Fruit fly (Drosophila melanogaster) whole organism, embryonic: ENCODE data around the gene CG4613.
A peak's percentile ranks its signal among the peaks of the same experiment; 100 is the strongest.

Source experiments
- BtbVII ChIP-seq: fragments of 200-800 bp; sonication (Bioruptor generic); optimal IDR thresholded peaks from 3 replicates; lab custom pipeline; 2017; ENCODE audit warnings: missing biosample characterization, mild to moderate bottlenecking, missing genetic modification characterization
- Bteb2 ChIP-seq: fragments of 200-800 bp; sonication (Bioruptor generic); optimal IDR thresholded peaks from 2 replicates; lab custom pipeline; 2016; ENCODE audit warnings: missing biosample characterization, missing genetic modification characterization
- CG10321 ChIP-seq: fragments of 200-800 bp; sonication (Bioruptor generic); IDR thresholded peaks from 2 replicates; pipeline ENCODE4 v1.3.6; 2022; ENCODE audit warnings: missing biosample characterization, missing genetic modification characterization
- CG10431 ChIP-seq: fragments of 200-800 bp; sonication (Bioruptor generic); optimal IDR thresholded peaks from 3 replicates; lab custom pipeline; 2018; ENCODE audit warnings: missing biosample characterization, mild to moderate bottlenecking, missing genetic modification characterization
- CG11723 ChIP-seq: fragments of 200-800 bp; sonication (Bioruptor generic); optimal IDR thresholded peaks from 2 replicates; lab custom pipeline; 2017; ENCODE audit warnings: missing biosample characterization, mild to moderate bottlenecking, missing genetic modification characterization
- CG12155 ChIP-seq: fragments of 200-800 bp; sonication (Bioruptor generic); optimal IDR thresholded peaks from 3 replicates; lab custom pipeline; 2016; ENCODE audit warnings: missing biosample characterization, missing genetic modification characterization
- CG1233 ChIP-seq: fragments of 200-800 bp; sonication (Bioruptor generic); optimal IDR thresholded peaks from 4 replicates; lab custom pipeline; 2018; ENCODE audit warnings: missing biosample characterization, mild to moderate bottlenecking, missing genetic modification characterization
- CG13296 ChIP-seq: fragments of 200-800 bp; sonication (Bioruptor generic); optimal IDR thresholded peaks from 3 replicates; lab custom pipeline; 2018; ENCODE audit warnings: missing biosample characterization, mild to moderate bottlenecking, missing genetic modification characterization
- CG13894 ChIP-seq: fragments of 200-800 bp; sonication (Bioruptor generic); optimal IDR thresholded peaks from 3 replicates; lab custom pipeline; 2018; ENCODE audit warnings: missing biosample characterization, mild to moderate bottlenecking, missing genetic modification characterization, moderate library complexity
- CG15269 ChIP-seq: fragments of 200-800 bp; sonication (Bioruptor generic); optimal IDR thresholded peaks from 2 replicates; lab custom pipeline; 2018; ENCODE audit warnings: missing biosample characterization, mild to moderate bottlenecking, missing genetic modification characterization, moderate library complexity
- CG1529 ChIP-seq: fragments of 200-800 bp; sonication (Bioruptor generic); optimal IDR thresholded peaks from 3 replicates; lab custom pipeline; 2018; ENCODE audit warnings: missing biosample characterization, missing genetic modification characterization
- CG16863 ChIP-seq: fragments of 200-800 bp; sonication (Bioruptor generic); optimal IDR thresholded peaks from 3 replicates; lab custom pipeline; 2016; ENCODE audit warnings: missing biosample characterization, missing genetic modification characterization
- CG1792 ChIP-seq: fragments of 200-800 bp; sonication (Bioruptor generic); optimal IDR thresholded peaks from 2 replicates; lab custom pipeline; 2016; ENCODE audit warnings: missing biosample characterization, missing genetic modification characterization
- CG2199 ChIP-seq: fragments of 200-800 bp; sonication (Bioruptor generic); IDR thresholded peaks from 3 replicates; pipeline ENCODE4 v1.3.6; 2022; ENCODE audit warnings: missing biosample characterization, missing genetic modification characterization
- CG3838 ChIP-seq: fragments of 200-800 bp; sonication (Bioruptor generic); optimal IDR thresholded peaks from 3 replicates; lab custom pipeline; 2016; ENCODE audit warnings: missing biosample characterization, missing genetic modification characterization
- CG4730 ChIP-seq: fragments of 200-800 bp; sonication (Bioruptor generic); IDR thresholded peaks from 2 replicates; pipeline ENCODE4 v1.3.6; 2022; ENCODE audit warnings: missing biosample characterization, missing genetic modification characterization
- CG6854 ChIP-seq: fragments of 200-800 bp; sonication (Bioruptor generic); optimal IDR thresholded peaks from 3 replicates; lab custom pipeline; 2017; ENCODE audit warnings: missing biosample characterization, mild to moderate bottlenecking, missing genetic modification characterization
- Dp ChIP-seq: fragments of 200-800 bp; sonication (Bioruptor generic); optimal IDR thresholded peaks from 2 replicates; lab custom pipeline; 2018; ENCODE audit warnings: missing biosample characterization, mild to moderate bottlenecking, missing genetic modification characterization, moderate library complexity
- E2f2 ChIP-seq: fragments of 200-800 bp; sonication (Bioruptor generic); IDR thresholded peaks from 2 replicates; pipeline ENCODE4 v1.3.6; 2022; ENCODE audit warnings: missing biosample characterization, missing genetic modification characterization
- Hand ChIP-seq: fragments of 200-800 bp; sonication (Bioruptor generic); optimal IDR thresholded peaks from 2 replicates; lab custom pipeline; 2017; ENCODE audit warnings: mild to moderate bottlenecking, missing biosample characterization, missing genetic modification reagents, missing genetic modification characterization
- Lim3 ChIP-seq: fragments of 200-800 bp; sonication (Bioruptor generic); IDR thresholded peaks from 2 replicates; pipeline ENCODE4 v1.3.6; 2022; ENCODE audit warnings: missing biosample characterization, missing genetic modification characterization
- Lpt ChIP-seq: fragments of >200 bp; optimal IDR thresholded peaks from 2 replicates; lab custom pipeline; 2018; ENCODE audit warnings: missing biosample characterization, missing genetic modification characterization
- MBD-R2 ChIP-seq: fragments of 200-800 bp; sonication (Bioruptor generic); IDR thresholded peaks from 2 replicates; pipeline ENCODE4 v1.3.6; 2022; ENCODE audit warnings: missing biosample characterization, missing genetic modification characterization
- NC2α ChIP-seq: fragments of 200-800 bp; sonication (Bioruptor generic); optimal IDR thresholded peaks from 2 replicates; lab custom pipeline; 2016; ENCODE audit warnings: missing biosample characterization, missing genetic modification characterization
- NC2β ChIP-seq: fragments of 200-800 bp; sonication (Bioruptor generic); optimal IDR thresholded peaks from 2 replicates; lab custom pipeline; 2016; ENCODE audit warnings: missing biosample characterization, missing genetic modification characterization
- Taf1 ChIP-seq: fragments of 200-800 bp; sonication (Bioruptor generic); IDR thresholded peaks from 2 replicates; pipeline ENCODE4 v1.3.6; 2022; ENCODE audit warnings: missing biosample characterization, missing genetic modification characterization
- Usf ChIP-seq: fragments of 200-800 bp; sonication (Bioruptor generic); optimal IDR thresholded peaks from 2 replicates; lab custom pipeline; 2017; ENCODE audit warnings: missing genotype, missing biosample characterization, missing genetic modification characterization
- Xrp1 ChIP-seq: fragments of 200-800 bp; sonication (Bioruptor generic); IDR thresholded peaks from 2 replicates; pipeline ENCODE4 v1.3.6; 2022; ENCODE audit warnings: missing biosample characterization, missing genetic modification characterization
- YL-1 ChIP-seq: fragments of 200-800 bp; sonication (Bioruptor generic); optimal IDR thresholded peaks from 3 replicates; lab custom pipeline; 2017; ENCODE audit warnings: missing biosample characterization, mild to moderate bottlenecking, missing genetic modification characterization
- ato ChIP-seq: fragments of 200-800 bp; sonication (Bioruptor generic); IDR thresholded peaks from 2 replicates; pipeline ENCODE4 v1.3.6; 2022; ENCODE audit warnings: missing biosample characterization, missing genetic modification characterization; ENCODE audit not compliant: partially characterized antibody
- cg ChIP-seq: fragments of 200-800 bp; sonication (Bioruptor generic); optimal IDR thresholded peaks from 3 replicates; lab custom pipeline; 2019; ENCODE audit warnings: missing biosample characterization, mild to moderate bottlenecking, missing genetic modification characterization, moderate library complexity
- emc ChIP-seq: fragments of 200-800 bp; sonication (Bioruptor generic); optimal IDR thresholded peaks from 2 replicates; lab custom pipeline; 2016; ENCODE audit warnings: missing biosample characterization, missing genetic modification characterization
- fd102C ChIP-seq: fragments of 200-800 bp; sonication (Bioruptor generic); optimal IDR thresholded peaks from 2 replicates; lab custom pipeline; 2018; ENCODE audit warnings: missing biosample characterization, mild to moderate bottlenecking, missing genetic modification characterization, moderate library complexity
- fd3F ChIP-seq: fragments of 200-800 bp; sonication (Bioruptor generic); optimal IDR thresholded peaks from 2 replicates; lab custom pipeline; 2018; ENCODE audit warnings: missing biosample characterization, mild to moderate bottlenecking, missing genetic modification characterization, moderate library complexity
- gfzf ChIP-seq: fragments of 200-800 bp; sonication (Bioruptor generic); optimal IDR thresholded peaks from 2 replicates; lab custom pipeline; 2016; ENCODE audit warnings: missing biosample characterization, mild to moderate bottlenecking, missing genetic modification characterization, moderate library complexity
- gsb-n ChIP-seq: fragments of 200-800 bp; sonication (Bioruptor generic); optimal IDR thresholded peaks from 3 replicates; lab custom pipeline; 2018; ENCODE audit warnings: missing biosample characterization, mild to moderate bottlenecking, missing genetic modification characterization
- h ChIP-seq: fragments of >200 bp; optimal IDR thresholded peaks from 2 replicates; lab custom pipeline; 2017
- hkb ChIP-seq, 2 experiments: fragments of 200-800 bp in 1 of 2; fragments of >200 bp in 1 of 2; sonication (Bioruptor generic) in 1 of 2; IDR thresholded peaks in 1 of 2; optimal IDR thresholded peaks in 1 of 2; 2 replicates each; pipeline versions ENCODE4 v1.3.6 to Lab custom; 2017 to 2022; ENCODE audit warnings: missing biosample characterization in 1 of 2, missing genetic modification characterization in 1 of 2
- lab ChIP-seq: fragments of 200-800 bp; sonication (Bioruptor generic); optimal IDR thresholded peaks from 3 replicates; lab custom pipeline; 2017; ENCODE audit warnings: missing biosample characterization, missing genetic modification characterization, mild to moderate bottlenecking, moderate library complexity, missing genetic modification reagents
- mld ChIP-seq: fragments of 200-800 bp; sonication (Bioruptor generic); IDR thresholded peaks from 3 replicates; pipeline ENCODE4 v1.3.6; 2022; ENCODE audit warnings: missing biosample characterization, missing genetic modification characterization; ENCODE audit not compliant: partially characterized antibody
- nau ChIP-seq: fragments of 200-800 bp; sonication (Bioruptor generic); optimal IDR thresholded peaks from 3 replicates; lab custom pipeline; 2017; ENCODE audit warnings: missing biosample characterization, mild to moderate bottlenecking, missing genetic modification characterization, missing genetic modification reagents
- nerfin-1 ChIP-seq: fragments of 200-800 bp; sonication (Bioruptor generic); optimal IDR thresholded peaks from 3 replicates; lab custom pipeline; 2019; ENCODE audit warnings: missing biosample characterization, mild to moderate bottlenecking, missing genetic modification characterization, moderate library complexity
- nerfin-2 ChIP-seq: fragments of 200-800 bp; sonication (Bioruptor generic); IDR thresholded peaks from 2 replicates; pipeline ENCODE4 v1.3.6; 2022; ENCODE audit warnings: missing biosample characterization, missing genetic modification characterization; ENCODE audit not compliant: partially characterized antibody
- org-1 ChIP-seq: fragments of 200-800 bp; sonication (Bioruptor generic); optimal IDR thresholded peaks from 2 replicates; lab custom pipeline; 2017; ENCODE audit warnings: missing biosample characterization, missing genetic modification characterization
- otp ChIP-seq: fragments of 200-800 bp; sonication (Bioruptor generic); IDR thresholded peaks from 3 replicates; pipeline ENCODE4, ENCODE4 v1.3.6; 2022; ENCODE audit warnings: missing biosample characterization, missing genetic modification characterization
- psq ChIP-seq: fragments of 200-800 bp; sonication (Bioruptor generic); optimal IDR thresholded peaks from 2 replicates; lab custom pipeline; 2017; ENCODE audit warnings: missing biosample characterization, missing genetic modification characterization
- slou ChIP-seq: fragments of 200-800 bp; sonication (Bioruptor generic); optimal IDR thresholded peaks from 3 replicates; lab custom pipeline; 2016; ENCODE audit warnings: missing biosample characterization, missing genetic modification characterization
- sqz ChIP-seq: fragments of 200-800 bp; sonication (Bioruptor generic); optimal IDR thresholded peaks from 3 replicates; lab custom pipeline; 2018; ENCODE audit warnings: missing biosample characterization, mild to moderate bottlenecking, missing genetic modification characterization
- tgo ChIP-seq: fragments of 200-800 bp; sonication (Bioruptor generic); IDR thresholded peaks from 3 replicates; pipeline ENCODE4 v1.3.6; 2022; ENCODE audit warnings: missing biosample characterization, missing genetic modification characterization
- vvl ChIP-seq: fragments of 200-800 bp; sonication (Bioruptor generic); IDR thresholded peaks from 2 replicates; pipeline ENCODE4 v1.3.6; 2022; ENCODE audit warnings: missing biosample characterization, missing genetic modification characterization
- zen ChIP-seq: fragments of 200-800 bp; sonication (Bioruptor generic); optimal IDR thresholded peaks from 3 replicates; lab custom pipeline; 2018; ENCODE audit warnings: missing biosample characterization, mild to moderate bottlenecking, missing genetic modification characterization, moderate library complexity

Gene CG4613

DNA sequence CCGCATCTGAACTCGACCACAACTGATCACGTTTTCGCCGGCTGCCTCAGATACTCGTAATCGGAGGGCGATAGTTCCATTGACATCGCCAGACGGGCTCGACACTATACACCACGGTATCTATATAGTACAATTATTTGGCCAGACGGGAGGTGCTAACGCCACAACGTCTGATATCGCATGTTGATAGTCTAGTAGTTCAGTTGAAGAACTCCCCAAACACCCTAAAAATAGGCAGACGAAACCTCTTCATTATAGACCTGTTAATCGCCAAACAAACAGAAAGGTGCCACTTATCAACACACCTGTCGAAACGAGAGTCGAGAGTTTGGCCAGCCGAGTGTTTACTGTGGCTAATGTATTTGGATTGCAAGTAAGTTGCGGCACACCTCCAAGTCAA is 33.6 kb upstream of the CG4613 start (continued):
- no peak for TF ChIP-seq mld (GFP tag; lab: Robert Waterston, UW)
- no peak for TF ChIP-seq slou (GFP tag; lab: Kevin White, UChicago)
- peak; percentile 17 for TF ChIP-seq gsb-n
- no peak for TF ChIP-seq Taf1 (GFP tag; lab: Robert Waterston, UW)
- TF ChIP-seq Dp (GFP tag; lab: Kevin White, UChicago) = no peak
- peak; percentile 6 for TF ChIP-seq gfzf (GFP tag; lab: Kevin White, UChicago)
- TF ChIP-seq CG1233 = peak; percentile 60
- no peak for TF ChIP-seq h (lab: Kevin White, UChicago)
- TF ChIP-seq CG11723 (GFP tag; lab: Kevin White, UChicago) = peak; percentile 56
- no peak for TF ChIP-seq hkb (optimal IDR thresholded peaks at IDR 0.05; lab: Kevin White, UChicago)
- TF ChIP-seq hkb (GFP tag; IDR thresholded peaks at IDR 0.05; lab: Robert Waterston, UW) = peak; percentile 58
- TF ChIP-seq NC2β (GFP tag; lab: Kevin White, UChicago) = peak; percentile 3
- peak; percentile 15 for TF ChIP-seq CG16863
- no peak for TF ChIP-seq YL-1 (GFP tag; lab: Kevin White, UChicago)
- no peak for TF ChIP-seq Lim3 (GFP tag; lab: Robert Waterston, UW)
- no peak for TF ChIP-seq fd3F (GFP tag; lab: Kevin White, UChicago)
- no peak for TF ChIP-seq CG10321 (GFP tag; lab: Robert Waterston, UW)
- TF ChIP-seq Bteb2 (GFP tag; lab: Kevin White, UChicago) = no peak
- TF ChIP-seq CG13894 (tag; lab: Kevin White, UChicago) = peak; percentile 33
- TF ChIP-seq CG6854 (GFP tag; lab: Kevin White, UChicago) = no peak
- TF ChIP-seq zen = peak; percentile 73
- no peak for TF ChIP-seq tgo (GFP tag; lab: Robert Waterston, UW)
- peak; percentile 54 for TF ChIP-seq nerfin-1
- TF ChIP-seq Lpt (GFP tag; lab: Kevin White, UChicago) = no peak
- TF ChIP-seq CG1529 (GFP tag; lab: Kevin White, UChicago) = peak; percentile 40
- TF ChIP-seq CG2199 (GFP tag; lab: Robert Waterston, UW) = peak; percentile 95
- peak; percentile 71; the same call in 2 of the 3 replicates for TF ChIP-seq otp
- TF ChIP-seq nerfin-2 (GFP tag; lab: Robert Waterston, UW) = no peak
- TF ChIP-seq NC2α (GFP tag; lab: Kevin White, UChicago) = peak; percentile 11
- TF ChIP-seq emc (GFP tag; lab: Kevin White, UChicago) = no peak
- no peak for TF ChIP-seq CG3838
- TF ChIP-seq CG10431 (GFP tag; lab: Kevin White, UChicago) = peak; percentile 69
- TF ChIP-seq org-1 (GFP tag; lab: Kevin White, UChicago) = peak; percentile 23
- TF ChIP-seq Xrp1 (GFP tag; lab: Robert Waterston, UW) = peak; percentile 45; the same call in 1 of the 2 replicates
- peak; percentile 40 for TF ChIP-seq sqz (GFP tag; lab: Kevin White, UChicago)
- no peak for TF ChIP-seq Hand (GFP tag; lab: Kevin White, UChicago)
- peak; percentile 44 for TF ChIP-seq CG13296 (GFP tag; lab: Kevin White, UChicago)
- TF ChIP-seq fd102C (GFP tag; lab: Kevin White, UChicago) = no peak
- no peak for TF ChIP-seq ato
- TF ChIP-seq lab (GFP tag; lab: Kevin White, UChicago) = peak; percentile 72
- TF ChIP-seq Usf = no peak
- TF ChIP-seq CG4730 = no peak
- no peak for TF ChIP-seq psq
- TF ChIP-seq vvl (GFP tag; lab: Robert Waterston, UW) = 0 out of 2 replicates have a peak, but pooled peaks have one; percentile 28
- peak; percentile 61 for TF ChIP-seq nau (GFP tag; lab: Kevin White, UChicago)
- peak; percentile 38 for TF ChIP-seq CG15269
- peak; percentile 69 for TF ChIP-seq BtbVII (GFP tag; lab: Kevin White, UChicago)
- TF ChIP-seq cg (GFP tag; lab: Kevin White, UChicago) = no peak
- peak; percentile 11 for TF ChIP-seq CG12155 (GFP tag; lab: Kevin White, UChicago)
- TF ChIP-seq CG1792 (GFP tag; lab: Kevin White, UChicago) = no peak
- TF ChIP-seq E2f2 (GFP tag; lab: Robert Waterston, UW) = no peak
- TF ChIP-seq MBD-R2 (GFP tag; lab: Robert Waterston, UW) = no peak
